Fruit fly (Drosophila melanogaster) whole organism, adult: ENCODE measurements around the gene plh.

Source experiments
- CG12768 ChIP-seq: fragments of 200-800 bp; sonication (Bioruptor generic); optimal IDR thresholded peaks from 2 replicates; lab custom pipeline; 2017; ENCODE audit warnings: missing biosample characterization, missing genetic modification characterization, mild to moderate bottlenecking, moderate library complexity, missing genetic modification reagents
- CG7045 ChIP-seq: fragments of 200-800 bp; sonication (Bioruptor generic); optimal IDR thresholded peaks from 2 replicates; lab custom pipeline; 2017; ENCODE audit warnings: missing biosample characterization, mild to moderate bottlenecking, missing genetic modification characterization
- CG7101 ChIP-seq: fragments of 200-800 bp; sonication (Bioruptor generic); optimal IDR thresholded peaks from 2 replicates; lab custom pipeline; 2018; ENCODE audit warnings: missing biosample characterization, mild to moderate bottlenecking, missing genetic modification characterization, moderate library complexity
- Clk ChIP-seq: fragments of 200-800 bp; sonication (Bioruptor generic); optimal IDR thresholded peaks from 2 replicates; lab custom pipeline; 2017; ENCODE audit warnings: missing biosample characterization, missing genetic modification characterization
- cic ChIP-seq: fragments of 200-800 bp; sonication (Bioruptor generic); optimal IDR thresholded peaks from 2 replicates; lab custom pipeline; 2017; ENCODE audit warnings: missing biosample characterization, mild to moderate bottlenecking, missing genetic modification characterization, moderate library complexity
- kay ChIP-seq: fragments of 200-800 bp; sonication (Bioruptor generic); peaks from one replicate; lab custom pipeline; 2016; ENCODE audit warnings: missing biosample characterization, missing genetic modification characterization, borderline replicate concordance
- ovo ChIP-seq: fragments of 200-800 bp; sonication (Bioruptor generic); optimal IDR thresholded peaks from 2 replicates; lab custom pipeline; 2016; ENCODE audit warnings: missing biosample characterization, missing genetic modification characterization

dm6 chr3R:4972961-4973595 is 37.8 kb downstream of the plh start:
- TF ChIP-seq ovo (GFP tag; lab: Kevin White, UChicago) (no peak), cic (GFP tag; lab: Kevin White, UChicago) (no peak), kay (no peak), Clk (GFP tag; lab: Kevin White, UChicago) (no peak), CG7045 (no peak), CG12768 (GFP tag; lab: Kevin White, UChicago) (no peak), CG7101 (no peak)
